Worm (Caenorhabditis elegans) whole organism, mixed stage, embryonic: Measurements from ENCODE around the gene memo-1.

Source experiments
- ces-1 ChIP-seq: fragments of 150-350 bp; optimal IDR thresholded peaks from 2 replicates; lab custom pipeline; 2014; ENCODE audit warnings: missing biosample characterization, missing genetic modification reagents, missing genetic modification characterization
- cnd-1 ChIP-seq: fragments of 200-800 bp; sonication (Bioruptor generic); optimal IDR thresholded peaks from 2 replicates; lab custom pipeline; 2018; ENCODE audit warnings: mild to moderate bottlenecking, missing genetic modification characterization, missing compliant biosample characterization
- elt-1 ChIP-seq: sonication (generic microtip); optimal IDR thresholded peaks from 2 replicates; lab custom pipeline; 2017; ENCODE audit warnings: missing genetic modification characterization, mild to moderate bottlenecking, missing compliant biosample characterization, antibody characterized with exemption, moderate library complexity, borderline replicate concordance; ENCODE audit not compliant: insufficient read depth
- elt-3 ChIP-seq: fragments of 150-350 bp; optimal IDR thresholded peaks from 2 replicates; lab custom pipeline; 2014; ENCODE audit warnings: missing biosample characterization, missing genetic modification characterization
- lin-13 ChIP-seq: fragments of 150-350 bp; optimal IDR thresholded peaks from 2 replicates; lab custom pipeline; 2014; ENCODE audit warnings: missing biosample characterization, missing genetic modification characterization
- lsy-2 ChIP-seq: fragments of 150-350 bp; optimal IDR thresholded peaks from 2 replicates; lab custom pipeline; 2014; ENCODE audit warnings: missing biosample characterization, missing genetic modification characterization
- mep-1 ChIP-seq: fragments of 150-350 bp; optimal IDR thresholded peaks from 2 replicates; lab custom pipeline; 2017; ENCODE audit warnings: missing biosample characterization, missing genetic modification reagents, missing genetic modification characterization, inconsistent platforms
- nhr-28 ChIP-seq: fragments of 150-350 bp; optimal IDR thresholded peaks from 2 replicates; lab custom pipeline; 2014; ENCODE audit warnings: missing biosample characterization, missing genetic modification characterization
- nhr-76 ChIP-seq: sonication (generic microtip); optimal IDR thresholded peaks from 2 replicates; lab custom pipeline; 2017; ENCODE audit warnings: missing biosample characterization, missing genetic modification characterization
- sem-2 ChIP-seq: fragments of 200-800 bp; sonication (Bioruptor generic); optimal IDR thresholded peaks from 2 replicates; lab custom pipeline; 2018; ENCODE audit warnings: mild to moderate bottlenecking, missing genetic modification characterization, missing compliant biosample characterization
- zip-8 ChIP-seq: fragments of 150-350 bp; optimal IDR thresholded peaks from 2 replicates; lab custom pipeline; 2014; ENCODE audit warnings: missing biosample characterization, missing genetic modification characterization
- ztf-11 ChIP-seq: fragments of 150-350 bp; optimal IDR thresholded peaks from 2 replicates; lab custom pipeline; 2014; ENCODE audit warnings: missing biosample characterization, missing genetic modification characterization

DNA sequence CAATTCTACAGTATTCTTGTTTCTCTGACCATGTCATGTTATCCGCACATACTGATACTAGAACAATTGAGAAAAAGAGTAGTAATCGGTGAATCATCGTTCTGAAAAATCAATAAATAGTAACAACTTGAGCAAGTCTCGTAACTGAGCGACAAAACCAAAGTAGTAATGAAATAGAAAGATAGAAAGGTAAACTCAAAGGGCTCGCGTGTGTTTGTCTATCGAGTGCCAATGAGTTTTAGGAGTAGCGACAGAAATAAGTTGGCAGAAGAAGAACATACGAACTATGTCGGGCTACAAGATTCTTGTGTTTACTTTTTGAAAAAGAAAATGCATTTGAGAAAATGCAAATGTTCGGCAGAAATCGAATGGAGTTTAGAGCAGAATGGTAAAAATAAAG, 7.5 kb downstream of the memo-1 start, which contains the start of gene C37C3.12:
- no peak for TF ChIP-seq elt-1 (tag; lab: Kevin White, UChicago)
- no peak for TF ChIP-seq nhr-76 (tag; lab: Kevin White, UChicago)
- TF ChIP-seq ztf-11: no peak
- no peak for TF ChIP-seq cnd-1 (tag; lab: Kevin White, UChicago)
- TF ChIP-seq lin-13 (tag; lab: Kevin White, UChicago): no peak
- TF ChIP-seq mep-1 (tag; lab: Kevin White, UChicago): no peak
- no peak for TF ChIP-seq sem-2 (GFP tag; lab: Kevin White, UChicago)
- no peak for TF ChIP-seq lsy-2 (tag; lab: Kevin White, UChicago)
- no peak for TF ChIP-seq nhr-28 (tag; lab: Kevin White, UChicago)
- TF ChIP-seq elt-3 (tag; lab: Kevin White, UChicago): no peak
- no peak for TF ChIP-seq ces-1
- TF ChIP-seq zip-8: no peak
